Worm (Caenorhabditis elegans): ENCODE results near the gene C15C8.4.

DNA sequence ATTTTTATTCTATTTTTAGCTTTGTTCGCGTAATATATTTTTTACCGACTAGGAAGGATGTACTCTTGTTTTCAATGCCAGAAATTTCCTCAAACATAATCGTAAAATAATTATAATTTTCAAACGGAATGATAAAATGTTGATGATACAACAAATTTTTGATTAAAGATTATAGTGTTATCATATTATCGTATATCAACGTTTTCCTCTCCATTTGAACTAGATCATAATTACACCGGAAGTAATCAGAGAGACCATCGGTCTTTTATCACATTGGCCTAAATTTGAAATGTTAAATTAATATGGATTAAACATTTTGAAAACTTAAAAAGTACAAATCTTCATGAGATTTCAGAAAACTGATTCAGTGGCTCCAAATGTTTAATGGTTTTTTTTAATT, 14.5 kb downstream of the C15C8.4 start:
- TF ChIP-seq madf-8 (GFP tag; conservative IDR thresholded peaks at IDR 0.05): no peak
- TF ChIP-seq nfya-1 (tag; optimal IDR thresholded peaks at IDR 0.05; ENCODE audit: borderline replicate concordance, insufficient read depth): no peak
- TF ChIP-seq bed-2 (GFP tag; IDR thresholded peaks at IDR 0.05): no peak
- TF ChIP-seq B0035.1 (tag; optimal IDR thresholded peaks at IDR 0.05): no peak
- no peak for TF ChIP-seq dpff-1 (tag; optimal IDR thresholded peaks at IDR 0.05)
- no peak for TF ChIP-seq ceh-40 (GFP tag; IDR thresholded peaks at IDR 0.05)

Data from whole organism, young adult.